Fruit fly (Drosophila melanogaster): ENCODE data around the gene Osi16.

DNA sequence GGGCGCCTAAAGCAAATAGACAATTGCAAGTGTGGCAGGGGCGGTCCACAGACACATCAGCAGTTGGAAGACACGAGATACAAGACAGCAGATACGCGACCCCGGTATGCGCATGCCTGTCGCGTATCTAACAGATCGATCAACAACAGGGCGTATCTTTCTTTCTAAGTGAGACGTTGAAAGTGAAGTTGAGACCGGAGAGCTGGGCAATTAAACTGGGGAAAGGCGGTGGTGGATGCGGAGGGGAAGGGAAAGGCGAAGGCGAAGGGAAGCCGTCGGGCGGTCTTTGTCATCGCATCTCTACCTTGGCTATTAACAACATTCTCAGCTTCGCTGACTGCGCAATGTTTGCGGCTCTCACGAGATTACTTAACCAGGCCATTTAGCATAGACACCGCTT lies 11.0 kb upstream of the Osi16 start:
- TF ChIP-seq CG8478 (optimal IDR thresholded peaks at IDR 0.05) (no peak), CTCF (optimal IDR thresholded peaks at IDR 0.05) (no peak)

All from S2 (cell line).